Worm (Caenorhabditis elegans) whole organism, L4 larva: ENCODE results near the gene F37H8.5.

Source experiments
- D1046.2 ChIP-seq: fragments of 200-800 bp; sonication (Bioruptor generic); IDR thresholded peaks from 2 replicates; pipeline ENCODE4 v1.3.6; 2022; ENCODE audit warnings: missing genetic modification characterization, missing compliant biosample characterization
- F26F4.8 ChIP-seq: fragments of 200-800 bp; sonication (Bioruptor generic); conservative IDR thresholded peaks from 2 replicates; pipeline ENCODE4 v1.3.6; 2022; ENCODE audit warnings: missing genetic modification characterization, missing compliant biosample characterization
- F44E2.7 ChIP-seq: fragments of 200-800 bp; sonication (Bioruptor generic); IDR thresholded peaks from 2 replicates; pipeline ENCODE4 v2.1.2; 2022; ENCODE audit warnings: missing genetic modification characterization, missing compliant biosample characterization
- T20F7.1 ChIP-seq: fragments of 200-800 bp; sonication (Bioruptor generic); optimal IDR thresholded peaks from 2 replicates; lab custom pipeline; 2018; ENCODE audit warnings: mild to moderate bottlenecking, missing genetic modification characterization, missing compliant biosample characterization
- Y105C5A.15 ChIP-seq: fragments of 200-800 bp; sonication (Bioruptor generic); IDR thresholded peaks from 2 replicates; pipeline ENCODE4 v1.3.6; 2022; ENCODE audit warnings: missing genetic modification characterization, missing compliant biosample characterization
- aha-1 ChIP-seq: fragments of 150-350 bp; peaks from one replicate; lab custom pipeline; 2014; ENCODE audit warnings: missing biosample characterization, missing genetic modification characterization
- arid-1 ChIP-seq: fragments of 200-800 bp; sonication (Bioruptor generic); conservative IDR thresholded peaks from 2 replicates; pipeline ENCODE4 v1.3.6; 2022; ENCODE audit warnings: missing genetic modification reagents, missing genetic modification characterization, missing compliant biosample characterization
- ceh-20 ChIP-seq: fragments of 200-800 bp; sonication (Bioruptor generic); IDR thresholded peaks from 2 replicates; pipeline ENCODE4 v1.3.6; 2022; ENCODE audit warnings: missing genetic modification reagents, missing genetic modification characterization, missing compliant biosample characterization
- ceh-28 ChIP-seq: fragments of 150-350 bp; optimal IDR thresholded peaks from 2 replicates; lab custom pipeline; 2014; ENCODE audit warnings: missing biosample characterization, missing genetic modification reagents, missing genetic modification characterization
- ceh-82 ChIP-seq: sonication (generic microtip); optimal IDR thresholded peaks from 2 replicates; lab custom pipeline; 2017; ENCODE audit warnings: missing biosample characterization, missing genetic modification characterization
- daf-16 ChIP-seq, 3 experiments: sonication (generic microtip); optimal IDR thresholded peaks; 2 replicates each; lab custom pipeline; 2016 to 2017; ENCODE audit warnings: missing genetic modification characterization in 3 of 3, missing genetic modification reagents in 3 of 3, mild to moderate bottlenecking in 2 of 3, missing compliant biosample characterization in 2 of 3, missing biosample characterization in 1 of 3, moderate library complexity in 1 of 3
- dmd-6 ChIP-seq: fragments of 200-800 bp; sonication (Bioruptor generic); IDR thresholded peaks from 2 replicates; pipeline ENCODE4 v1.3.6; 2022; ENCODE audit warnings: missing genetic modification reagents, missing genetic modification characterization, missing compliant biosample characterization
- dmd-8 ChIP-seq: fragments of 200-800 bp; sonication (Bioruptor generic); IDR thresholded peaks from 2 replicates; pipeline ENCODE4 v1.3.6; 2022; ENCODE audit warnings: missing genetic modification characterization, missing compliant biosample characterization
- dve-1 ChIP-seq: sonication (generic microtip); optimal IDR thresholded peaks from 2 replicates; lab custom pipeline; 2017; ENCODE audit warnings: antibody characterized with exemption, mild to moderate bottlenecking, missing genetic modification characterization, missing compliant biosample characterization; ENCODE audit not compliant: insufficient read depth
- hlh-11 ChIP-seq: fragments of 200-800 bp; sonication (Bioruptor generic); optimal IDR thresholded peaks from 2 replicates; lab custom pipeline; 2018; ENCODE audit warnings: mild to moderate bottlenecking, missing genetic modification characterization, missing compliant biosample characterization
- hlh-30 ChIP-seq: sonication (generic microtip); optimal IDR thresholded peaks from 2 replicates; lab custom pipeline; 2017; ENCODE audit warnings: antibody characterized with exemption, mild to moderate bottlenecking, missing genetic modification characterization, missing compliant biosample characterization; ENCODE audit not compliant: insufficient read depth
- jun-1 ChIP-seq: fragments of 150-350 bp; optimal IDR thresholded peaks from 2 replicates; lab custom pipeline; 2014; ENCODE audit warnings: missing biosample characterization, missing genetic modification reagents, missing genetic modification characterization
- lim-7 ChIP-seq: fragments of 200-800 bp; sonication (Bioruptor generic); IDR thresholded peaks from 2 replicates; pipeline ENCODE4 v1.3.6; 2022; ENCODE audit warnings: missing genetic modification characterization, missing compliant biosample characterization
- lin-38 ChIP-seq: fragments of 200-800 bp; sonication (Bioruptor generic); IDR thresholded peaks from 2 replicates; pipeline ENCODE4 v1.3.6; 2022; ENCODE audit warnings: missing genetic modification reagents, missing genetic modification characterization, missing compliant biosample characterization
- madf-5 ChIP-seq, 2 experiments: fragments of 200-800 bp; sonication (Bioruptor generic); IDR thresholded peaks; 2 replicates each; pipeline ENCODE4 v1.3.6; 2022; ENCODE audit warnings: missing compliant biosample characterization in 2 of 2, missing genetic modification characterization in 2 of 2
- madf-9 ChIP-seq: fragments of 200-800 bp; sonication (Bioruptor generic); conservative IDR thresholded peaks from 2 replicates; pipeline ENCODE4 v1.3.6; 2022; ENCODE audit warnings: missing genetic modification reagents, missing genetic modification characterization, missing compliant biosample characterization
- nhr-10 ChIP-seq: fragments of 150-350 bp; optimal IDR thresholded peaks from 2 replicates; lab custom pipeline; 2014; ENCODE audit warnings: missing biosample characterization, missing genetic modification characterization
- nhr-25 ChIP-seq: sonication (generic microtip); optimal IDR thresholded peaks from 2 replicates; lab custom pipeline; 2017; ENCODE audit warnings: missing genetic modification characterization, mild to moderate bottlenecking, missing compliant biosample characterization, antibody characterized with exemption, moderate library complexity, borderline replicate concordance; ENCODE audit not compliant: insufficient read depth
- nhr-28 ChIP-seq: fragments of 150-350 bp; optimal IDR thresholded peaks from 2 replicates; lab custom pipeline; 2014; ENCODE audit warnings: missing biosample characterization, missing genetic modification characterization
- nhr-48 ChIP-seq: sonication (generic microtip); optimal IDR thresholded peaks from 2 replicates; lab custom pipeline; 2016; ENCODE audit warnings: mild to moderate bottlenecking, missing genetic modification characterization, missing compliant biosample characterization
- nhr-76 ChIP-seq: fragments of 150-350 bp; optimal IDR thresholded peaks from 2 replicates; lab custom pipeline; 2014; ENCODE audit warnings: missing biosample characterization, missing genetic modification characterization
- nhr-77 ChIP-seq: fragments of 150-350 bp; optimal IDR thresholded peaks from 2 replicates; lab custom pipeline; 2014; ENCODE audit warnings: missing biosample characterization, missing genetic modification characterization
- php-3 ChIP-seq: fragments of 200-800 bp; sonication (Bioruptor generic); IDR thresholded peaks from 2 replicates; pipeline ENCODE4 v1.3.6; 2022; ENCODE audit warnings: missing genetic modification reagents, missing genetic modification characterization, missing compliant biosample characterization
- saeg-2 ChIP-seq: fragments of 200-800 bp; sonication (Bioruptor generic); IDR thresholded peaks from 2 replicates; pipeline ENCODE4 v1.3.6; 2022; ENCODE audit warnings: missing genetic modification reagents, missing genetic modification characterization, missing compliant biosample characterization
- sdz-12 ChIP-seq: fragments of 200-800 bp; sonication (Bioruptor generic); optimal IDR thresholded peaks from 2 replicates; lab custom pipeline; 2018; ENCODE audit warnings: mild to moderate bottlenecking, missing genetic modification characterization, missing compliant biosample characterization
- set-16 ChIP-seq: fragments of 200-800 bp; sonication (Bioruptor generic); IDR thresholded peaks from 2 replicates; pipeline ENCODE4 v1.3.6; 2022; ENCODE audit warnings: missing genetic modification reagents, missing genetic modification characterization, missing compliant biosample characterization
- snpc-1.2 ChIP-seq: fragments of 200-800 bp; sonication (Bioruptor generic); IDR thresholded peaks from 2 replicates; pipeline ENCODE4 v1.3.6; 2022; ENCODE audit warnings: missing genetic modification reagents, missing genetic modification characterization, missing compliant biosample characterization
- unc-62 ChIP-seq, 3 experiments: fragments of 150-350 bp in 1 of 3; sonication (generic microtip); optimal IDR thresholded peaks in 2 of 3; peaks in 1 of 3; 1 replicate in 1 of 3; 2 replicates in 2 of 3; lab custom pipeline; 2014 to 2017; ENCODE audit warnings: missing biosample characterization in 3 of 3, missing genetic modification characterization in 3 of 3, missing genetic modification reagents in 3 of 3, missing genotype in 1 of 3
- zip-2 ChIP-seq: fragments of 150-350 bp; optimal IDR thresholded peaks from 2 replicates; lab custom pipeline; 2014; ENCODE audit warnings: missing biosample characterization, missing genetic modification characterization

The F37H8.5 gene

ce11 chrII:11153080-11153479, 34.9 kb upstream of the F37H8.5 start (continued):
- TF ChIP-seq dmd-8 (no peak), lim-7 (GFP tag; lab: Robert Waterston, UW) (no peak), lin-38 (GFP tag; lab: Robert Waterston, UW) (peak; percentile 12; the same call in 1 of the 2 replicates), nhr-48 (peak; percentile 13), ceh-28 (tag; lab: Kevin White, UChicago) (no peak), ceh-82 (tag; lab: Kevin White, UChicago) (no peak), saeg-2 (GFP tag; lab: Robert Waterston, UW) (no peak), snpc-1.2 (GFP tag; lab: Robert Waterston, UW) (no peak), sdz-12 (GFP tag; lab: Kevin White, UChicago) (no peak), hlh-11 (tag; lab: Kevin White, UChicago) (peak; percentile 76), zip-2 (tag; lab: Kevin White, UChicago) (no peak)

- no peak for TF ChIP-seq T20F7.1 (GFP tag; lab: Kevin White, UChicago)
- TF ChIP-seq nhr-48, result peak; percentile 8
- peak; percentile 65 for TF ChIP-seq dve-1 (tag; lab: Kevin White, UChicago)
- no peak for TF ChIP-seq arid-1 (GFP tag; lab: Robert Waterston, UW)
- TF ChIP-seq daf-16 (GFP tag; optimal IDR thresholded peaks at IDR 0.05; lab: Kevin White, UChicago), result no peak
- TF ChIP-seq daf-16 (tag; optimal IDR thresholded peaks at IDR 0.05; lab: Kevin White, UChicago), result peak; percentile 63
- TF ChIP-seq nhr-28 (tag; lab: Kevin White, UChicago), result peak; percentile 47
- TF ChIP-seq hlh-11 (tag; lab: Kevin White, UChicago), result peak; percentile 66
- no peak for TF ChIP-seq nhr-76
- TF ChIP-seq D1046.2 (GFP tag; lab: Robert Waterston, UW), result no peak
- no peak for TF ChIP-seq set-16 (GFP tag; lab: Robert Waterston, UW)
- TF ChIP-seq hlh-30, result peak; percentile 56
- TF ChIP-seq F44E2.7 (GFP tag; lab: Robert Waterston, UW), result no peak
- TF ChIP-seq nhr-77 (tag; lab: Kevin White, UChicago), result peak; percentile 48
- 0 out of 2 replicates have a peak, but pooled peaks have one; percentile 32 for TF ChIP-seq php-3 (GFP tag; lab: Robert Waterston, UW)
- TF ChIP-seq dmd-6 (GFP tag; lab: Robert Waterston, UW), result peak; percentile 52
- TF ChIP-seq nhr-10 (tag; lab: Kevin White, UChicago), result peak; percentile 40
- no peak for TF ChIP-seq saeg-2 (GFP tag; lab: Robert Waterston, UW)
- no peak for TF ChIP-seq nhr-25 (tag; lab: Kevin White, UChicago)
- no peak for TF ChIP-seq madf-5 (GFP tag; IDR thresholded peaks at IDR 0.05; lab: Robert Waterston, UW)
- peak in 1 of 2 experiments; percentile 20 for TF ChIP-seq unc-62 (GFP tag; optimal IDR thresholded peaks at IDR 0.05 in 1 of 2; lab: Kevin White, UChicago)
- TF ChIP-seq unc-62 (tag; optimal IDR thresholded peaks at IDR 0.05; lab: Kevin White, UChicago), result no peak
- peak; percentile 16 for TF ChIP-seq jun-1 (tag; lab: Kevin White, UChicago)
Measured at ce11 chrII:11153800-11154199, 34.2 kb upstream of the F37H8.5 start.

- TF ChIP-seq nhr-48 (no peak), hlh-11 (tag; lab: Kevin White, UChicago) (peak; percentile 33), snpc-1.2 (GFP tag; lab: Robert Waterston, UW) (no peak), php-3 (GFP tag; lab: Robert Waterston, UW) (peak; percentile 6; the same call in 1 of the 2 replicates), dmd-6 (GFP tag; lab: Robert Waterston, UW) (peak; percentile 24), ceh-20 (GFP tag; lab: Robert Waterston, UW) (no peak), Y105C5A.15 (no peak), daf-16 (GFP tag; optimal IDR thresholded peaks at IDR 0.05; lab: Kevin White, UChicago) (no peak), daf-16 (tag; optimal IDR thresholded peaks at IDR 0.05; lab: Kevin White, UChicago) (peak; percentile 90)
Measured at ce11 chrII:11154957-11155356, 33.0 kb upstream of the F37H8.5 start.

ce11 chrII:11155400-11155799, 32.6 kb upstream of the F37H8.5 start:
- no peak for TF ChIP-seq daf-16 (GFP tag; optimal IDR thresholded peaks at IDR 0.05; lab: Kevin White, UChicago)
- peak; percentile 43 for TF ChIP-seq daf-16 (tag; optimal IDR thresholded peaks at IDR 0.05; lab: Kevin White, UChicago)
- TF ChIP-seq dve-1 (tag; lab: Kevin White, UChicago), result peak; percentile 4
- no peak for TF ChIP-seq nhr-10 (tag; lab: Kevin White, UChicago)
- TF ChIP-seq aha-1 (tag; lab: Kevin White, UChicago), result peak; percentile 97
- no peak for TF ChIP-seq nhr-25 (tag; lab: Kevin White, UChicago)
- TF ChIP-seq hlh-11 (tag; lab: Kevin White, UChicago), result peak; percentile 8
- no peak for TF ChIP-seq madf-9 (GFP tag; lab: Robert Waterston, UW)
- TF ChIP-seq F26F4.8 (GFP tag; lab: Robert Waterston, UW), result no peak
- peak; percentile 37 for TF ChIP-seq dmd-6 (GFP tag; lab: Robert Waterston, UW)
- TF ChIP-seq hlh-30, result peak; percentile 14
